Fruit fly (Drosophila melanogaster): ENCODE measurements around the gene mRpL13.

The mRpL13 gene

dm6 chr2L:18858661-18859532, at the start of gene mRpL13, which contains the start of gene CG10602:
TSS of gene mRpL13 (minus strand) at chr2L:18859248.
TSS of gene CG10602 (minus strand) at chr2L:18859248.
- peak; percentile 52 for TF ChIP-seq Myc (optimal IDR thresholded peaks at IDR 0.05)
- TF ChIP-seq dl (GFP tag; optimal IDR thresholded peaks at IDR 0.05; ENCODE audit: insufficient read depth in 1 of 2, partially characterized antibody in 2 of 2): no peak
- TF ChIP-seq lola (GFP tag; optimal IDR thresholded peaks at IDR 0.05): no peak
- no peak for TF ChIP-seq Jra (GFP tag; optimal IDR thresholded peaks at IDR 0.05)
- TF ChIP-seq ey (GFP tag; optimal IDR thresholded peaks at IDR 0.05): no peak
- no peak for TF ChIP-seq Hr83 (GFP tag; optimal IDR thresholded peaks at IDR 0.05; ENCODE audit: poor library complexity, severe bottlenecking)
- TF ChIP-seq Dfd (GFP tag; optimal IDR thresholded peaks at IDR 0.05): no peak
- no peak for TF ChIP-seq Abd-B (GFP tag; optimal IDR thresholded peaks at IDR 0.05)
- TF ChIP-seq Mio (GFP tag; optimal IDR thresholded peaks at IDR 0.05): no peak
- peak; percentile 43 for TF ChIP-seq Dif (GFP tag; optimal IDR thresholded peaks at IDR 0.05; ENCODE audit: partially characterized antibody)
- TF ChIP-seq psq (GFP tag; optimal IDR thresholded peaks at IDR 0.05): no peak
- no peak for TF ChIP-seq OdsH (GFP tag; optimal IDR thresholded peaks at IDR 0.05)
- no peak for TF ChIP-seq foxo (GFP tag; optimal IDR thresholded peaks at IDR 0.05)
- peak; percentile 68 for TF ChIP-seq N (GFP tag; optimal IDR thresholded peaks at IDR 0.05)
- TF ChIP-seq brk (GFP tag; optimal IDR thresholded peaks at IDR 0.05): no peak
- TF ChIP-seq pan (optimal IDR thresholded peaks at IDR 0.05): no peak
- TF ChIP-seq Hnf4 (GFP tag; optimal IDR thresholded peaks at IDR 0.05): peak; percentile 33
- no peak for TF ChIP-seq HLH106 (tag; optimal IDR thresholded peaks at IDR 0.05)
- peak; percentile 8 for TF ChIP-seq Hr78 (GFP tag; optimal IDR thresholded peaks at IDR 0.05)

- peak in 1 of 2 experiments; percentile 42 for TF ChIP-seq foxo (GFP tag; optimal IDR thresholded peaks at IDR 0.05)
- TF ChIP-seq rgr (GFP tag; optimal IDR thresholded peaks at IDR 0.05): peak; percentile 3
- TF ChIP-seq HLH106 (tag; optimal IDR thresholded peaks at IDR 0.05): peak; percentile 0
- TF ChIP-seq h (GFP tag; optimal IDR thresholded peaks at IDR 0.05): peak; percentile 46
- no peak for TF ChIP-seq Dfd (GFP tag; optimal IDR thresholded peaks at IDR 0.05)
- TF ChIP-seq OdsH (GFP tag; optimal IDR thresholded peaks at IDR 0.05): no peak
Observed at dm6 chr2L:18907491-18907890, 48.4 kb upstream of the mRpL13 start.

- TF ChIP-seq Sp1 (GFP tag; optimal IDR thresholded peaks at IDR 0.05): no peak
- TF ChIP-seq CG32264 (GFP tag; optimal IDR thresholded peaks at IDR 0.05): no peak
- no peak for TF ChIP-seq dl (GFP tag; optimal IDR thresholded peaks at IDR 0.05; ENCODE audit: insufficient read depth in 1 of 2, partially characterized antibody in 2 of 2)
Observed at dm6 chr2L:18906615-18907014, 47.6 kb upstream of the mRpL13 start.

dm6 chr2L:18900976-18901375, 41.9 kb upstream of the mRpL13 start:
- TF ChIP-seq psq (GFP tag; optimal IDR thresholded peaks at IDR 0.05) (no peak), ey (GFP tag; optimal IDR thresholded peaks at IDR 0.05) (peak; percentile 23), rgr (GFP tag; optimal IDR thresholded peaks at IDR 0.05) (no peak), lola (GFP tag; optimal IDR thresholded peaks at IDR 0.05) (no peak), Dif (GFP tag; optimal IDR thresholded peaks at IDR 0.05; ENCODE audit: partially characterized antibody) (no peak), dmrt93B (GFP tag; optimal IDR thresholded peaks at IDR 0.05) (peak; percentile 1), CrebA (GFP tag; optimal IDR thresholded peaks at IDR 0.05; ENCODE audit: borderline replicate concordance) (no peak), Jra (GFP tag; optimal IDR thresholded peaks at IDR 0.05) (no peak), N (GFP tag; optimal IDR thresholded peaks at IDR 0.05) (no peak), Abd-B (GFP tag; optimal IDR thresholded peaks at IDR 0.05) (no peak), OdsH (GFP tag; optimal IDR thresholded peaks at IDR 0.05) (peak; percentile 28), GATAd (GFP tag; optimal IDR thresholded peaks at IDR 0.05) (no peak), pan (optimal IDR thresholded peaks at IDR 0.05) (no peak), Hnf4 (GFP tag; optimal IDR thresholded peaks at IDR 0.05) (no peak), h (GFP tag; optimal IDR thresholded peaks at IDR 0.05) (no peak), Vsx2 (GFP tag; optimal IDR thresholded peaks at IDR 0.05; ENCODE audit: partially characterized antibody) (no peak), fru (GFP tag; optimal IDR thresholded peaks at IDR 0.05) (no peak), HLH106 (tag; optimal IDR thresholded peaks at IDR 0.05) (peak; percentile 45), woc (GFP tag; optimal IDR thresholded peaks at IDR 0.05) (no peak), Myc (optimal IDR thresholded peaks at IDR 0.05) (no peak), foxo (GFP tag; optimal IDR thresholded peaks at IDR 0.05) (peak in 1 of 2 experiments; percentile 6), CG32264 (GFP tag; optimal IDR thresholded peaks at IDR 0.05) (no peak), brk (GFP tag; optimal IDR thresholded peaks at IDR 0.05) (no peak)
